In genomic region chr3R:15972979-15973486, dm6 we compare ENCODE assay signal across 1 fruit fly cellular context.
A peak's percentile ranks its signal among the peaks of the same experiment; 100 is the strongest.
TF ChIP-seq lines count a peak whose summit lies in the region.

TSS of gene Hel89B (plus strand) at chr3R:15973298.

TF ChIP-seq in whole organism, embryonic, 481 proteins besides CTCF, POLR2A, EP300 and RAD21 (continued from another document and continues in another):
- TF ChIP-seq HHEX (GFP tag; optimal IDR thresholded peaks at IDR 0.05; lab: Kevin White, UChicago) (peak; percentile 9), Lim3 (GFP tag; IDR thresholded peaks at IDR 0.05; lab: Robert Waterston, UW) (no peak), MBD-R2 (GFP tag; IDR thresholded peaks at IDR 0.05; lab: Robert Waterston, UW) (no peak), kni (GFP tag; optimal IDR thresholded peaks at IDR 0.05; lab: Kevin White, UChicago) (no peak), Hand (GFP tag; optimal IDR thresholded peaks at IDR 0.05; lab: Kevin White, UChicago) (no peak), mam (GFP tag; optimal IDR thresholded peaks at IDR 0.05; lab: Kevin White, UChicago) (peak; percentile 83), pita (GFP tag; optimal IDR thresholded peaks at IDR 0.05; lab: Kevin White, UChicago) (no peak), gce (GFP tag; IDR thresholded peaks at IDR 0.05; lab: Robert Waterston, UW) (no peak), zen (tag; optimal IDR thresholded peaks at IDR 0.05; lab: Kevin White, UChicago) (peak; percentile 73), Adf1 (GFP tag; IDR thresholded peaks at IDR 0.05; lab: Robert Waterston, UW) (no peak), Trl (optimal IDR thresholded peaks at IDR 0.05; lab: Kevin White, UChicago) (no peak), Trl (GFP tag; optimal IDR thresholded peaks at IDR 0.05; lab: Kevin White, UChicago) (peak; percentile 53), Pdp1 (GFP tag; optimal IDR thresholded peaks at IDR 0.05; lab: Kevin White, UChicago) (peak; percentile 58 to 62), slp2 (GFP tag; optimal IDR thresholded peaks at IDR 0.05; lab: Kevin White, UChicago) (peak; percentile 38), da (GFP tag; optimal IDR thresholded peaks at IDR 0.05; lab: Kevin White, UChicago) (no peak), CG3847 (GFP tag; IDR thresholded peaks at IDR 0.05; lab: Robert Waterston, UW) (no peak), kah (GFP tag; optimal IDR thresholded peaks at IDR 0.05; lab: Kevin White, UChicago) (no peak), kay (GFP tag; optimal IDR thresholded peaks at IDR 0.05; lab: Kevin White, UChicago) (peak; percentile 22), abd-A (tag; optimal IDR thresholded peaks at IDR 0.05; lab: Kevin White, UChicago) (no peak), Chrac-16 (GFP tag; optimal IDR thresholded peaks at IDR 0.05; lab: Kevin White, UChicago) (peak; percentile 67), Drgx (GFP tag; IDR thresholded peaks at IDR 0.05; lab: Robert Waterston, UW) (no peak), CG32532 (GFP tag; IDR thresholded peaks at IDR 0.05; lab: Robert Waterston, UW) (no peak), E2f2 (GFP tag; IDR thresholded peaks at IDR 0.05; lab: Robert Waterston, UW) (no peak), CG18619 (GFP tag; optimal IDR thresholded peaks at IDR 0.05; lab: Kevin White, UChicago) (no peak), ro (GFP tag; IDR thresholded peaks at IDR 0.05; lab: Robert Waterston, UW) (no peak), CG5180 (GFP tag; optimal IDR thresholded peaks at IDR 0.05; lab: Kevin White, UChicago) (no peak), Dek (tag; optimal IDR thresholded peaks at IDR 0.05; lab: Kevin White, UChicago) (peak; percentile 64), CG31441 (GFP tag; IDR thresholded peaks at IDR 0.05; lab: Robert Waterston, UW) (no peak), cwo (GFP tag; optimal IDR thresholded peaks at IDR 0.05; lab: Kevin White, UChicago) (no peak), CG2202 (tag; optimal IDR thresholded peaks at IDR 0.05; lab: Kevin White, UChicago) (no peak), Hey (tag; optimal IDR thresholded peaks at IDR 0.05; lab: Kevin White, UChicago) (no peak), CG17361 (GFP tag; IDR thresholded peaks at IDR 0.05; lab: Robert Waterston, UW) (no peak), gcm2 (GFP tag; optimal IDR thresholded peaks at IDR 0.05; lab: Kevin White, UChicago) (no peak), CG12236 (GFP tag; optimal IDR thresholded peaks at IDR 0.05; lab: Kevin White, UChicago) (no peak), B-H1 (GFP tag; IDR thresholded peaks at IDR 0.05; lab: Robert Waterston, UW) (no peak), Lpt (GFP tag; optimal IDR thresholded peaks at IDR 0.05; lab: Kevin White, UChicago) (no peak), chif (GFP tag; optimal IDR thresholded peaks at IDR 0.05; lab: Kevin White, UChicago) (peak; percentile 52 to 74), CG8765 (GFP tag; IDR thresholded peaks at IDR 0.05; lab: Robert Waterston, UW) (no peak), en (GFP tag; optimal IDR thresholded peaks at IDR 0.05; lab: Kevin White, UChicago) (no peak), CG15479 (GFP tag; optimal IDR thresholded peaks at IDR 0.05; lab: Kevin White, UChicago) (no peak), Sox102F (GFP tag; optimal IDR thresholded peaks at IDR 0.05; lab: Kevin White, UChicago) (peak; percentile 67), sim (GFP tag; IDR thresholded peaks at IDR 0.05; lab: Robert Waterston, UW) (no peak), gfzf (GFP tag; optimal IDR thresholded peaks at IDR 0.05; lab: Kevin White, UChicago) (peak; percentile 88), Hr78 (GFP tag; optimal IDR thresholded peaks at IDR 0.05; lab: Kevin White, UChicago) (peak in 1 of 2 experiments; percentile 61), CG15073 (GFP tag; optimal IDR thresholded peaks at IDR 0.05; lab: Kevin White, UChicago) (no peak), Hr39 (optimal IDR thresholded peaks at IDR 0.05; lab: Kevin White, UChicago) (no peak), ATbp (GFP tag; optimal IDR thresholded peaks at IDR 0.05; lab: Kevin White, UChicago) (no peak), zfh2 (GFP tag; optimal IDR thresholded peaks at IDR 0.05; lab: Kevin White, UChicago) (peak; percentile 73), fd3F (GFP tag; optimal IDR thresholded peaks at IDR 0.05; lab: Kevin White, UChicago) (peak; percentile 51), CG31388 (GFP tag; optimal IDR thresholded peaks at IDR 0.05; lab: Kevin White, UChicago) (peak; percentile 24), lola (GFP tag; optimal IDR thresholded peaks at IDR 0.05; lab: Kevin White, UChicago) (peak in 2 of 3 experiments; percentile 57 to 99), hb (GFP tag; IDR thresholded peaks at IDR 0.05; lab: Robert Waterston, UW; ENCODE audit: partially characterized antibody) (no peak), TFAM (GFP tag; optimal IDR thresholded peaks at IDR 0.05; lab: Kevin White, UChicago) (no peak), jing (GFP tag; optimal IDR thresholded peaks at IDR 0.05; lab: Kevin White, UChicago) (peak; percentile 29), Camta (GFP tag; optimal IDR thresholded peaks at IDR 0.05; lab: Kevin White, UChicago) (peak; percentile 68), Fer1 (GFP tag; optimal IDR thresholded peaks at IDR 0.05; lab: Kevin White, UChicago) (peak; percentile 26), mld (GFP tag; IDR thresholded peaks at IDR 0.05; lab: Robert Waterston, UW; ENCODE audit: partially characterized antibody) (no peak), CG10959 (GFP tag; IDR thresholded peaks at IDR 0.05; lab: Robert Waterston, UW) (no peak), Bdp1 (GFP tag; optimal IDR thresholded peaks at IDR 0.05; lab: Kevin White, UChicago) (peak; percentile 63), CG10462 (GFP tag; optimal IDR thresholded peaks at IDR 0.05; lab: Kevin White, UChicago) (peak; percentile 33), CG14860 (GFP tag; IDR thresholded peaks at IDR 0.05; lab: Robert Waterston, UW; ENCODE audit: partially characterized antibody) (no peak), Dll (GFP tag; IDR thresholded peaks at IDR 0.05; lab: Robert Waterston, UW; ENCODE audit: partially characterized antibody) (no peak), PHDP (tag; optimal IDR thresholded peaks at IDR 0.05; lab: Kevin White, UChicago) (peak; percentile 35), CHES-1-like (GFP tag; optimal IDR thresholded peaks at IDR 0.05; lab: Kevin White, UChicago) (no peak), CG2875 (GFP tag; optimal IDR thresholded peaks at IDR 0.05; lab: Kevin White, UChicago) (no peak), CG13624 (GFP tag; optimal IDR thresholded peaks at IDR 0.05; lab: Kevin White, UChicago) (peak; percentile 47), Meics (GFP tag; optimal IDR thresholded peaks at IDR 0.05; lab: Kevin White, UChicago) (peak; percentile 46), CG34376 (GFP tag; optimal IDR thresholded peaks at IDR 0.05; lab: Kevin White, UChicago) (no peak), CG12155 (GFP tag; optimal IDR thresholded peaks at IDR 0.05; lab: Kevin White, UChicago) (peak; percentile 67), CG8944 (GFP tag; optimal IDR thresholded peaks at IDR 0.05; lab: Kevin White, UChicago) (peak; percentile 76), tna (GFP tag; IDR thresholded peaks at IDR 0.05; lab: Robert Waterston, UW; ENCODE audit: partially characterized antibody) (no peak), CG3726 (GFP tag; IDR thresholded peaks at IDR 0.05; lab: Robert Waterston, UW) (no peak), eve (GFP tag; optimal IDR thresholded peaks at IDR 0.05; lab: Kevin White, UChicago) (no peak), CG15514 (GFP tag; optimal IDR thresholded peaks at IDR 0.05; lab: Kevin White, UChicago) (peak; percentile 31), HmgZ (tag; optimal IDR thresholded peaks at IDR 0.05; lab: Kevin White, UChicago) (peak; percentile 65), CG10543 (GFP tag; optimal IDR thresholded peaks at IDR 0.05; lab: Kevin White, UChicago) (no peak), CG10147 (GFP tag; optimal IDR thresholded peaks at IDR 0.05; lab: Kevin White, UChicago) (peak; percentile 13), pan (optimal IDR thresholded peaks at IDR 0.05; lab: Kevin White, UChicago) (no peak), pan (GFP tag; optimal IDR thresholded peaks at IDR 0.05 in 1 of 2, IDR thresholded peaks at IDR 0.05 in 1 of 2) (no peak), CG33557 (GFP tag; optimal IDR thresholded peaks at IDR 0.05; lab: Kevin White, UChicago) (peak; percentile 5), zf30C (GFP tag; optimal IDR thresholded peaks at IDR 0.05; lab: Kevin White, UChicago) (no peak), CG10274 (GFP tag; optimal IDR thresholded peaks at IDR 0.05; lab: Kevin White, UChicago) (no peak), CG17359 (tag; optimal IDR thresholded peaks at IDR 0.05; lab: Kevin White, UChicago) (peak; percentile 52), CG7372 (GFP tag; IDR thresholded peaks at IDR 0.05; lab: Robert Waterston, UW) (no peak), pzg (GFP tag; optimal IDR thresholded peaks at IDR 0.05; lab: Kevin White, UChicago) (peak; percentile 89), grn (GFP tag; optimal IDR thresholded peaks at IDR 0.05; lab: Kevin White, UChicago) (no peak), Awh (GFP tag; IDR thresholded peaks at IDR 0.05; lab: Robert Waterston, UW) (no peak), NK7.1 (GFP tag; optimal IDR thresholded peaks at IDR 0.05; lab: Kevin White, UChicago) (peak; percentile 3), unpg (GFP tag; optimal IDR thresholded peaks at IDR 0.05; lab: Kevin White, UChicago) (peak; percentile 70), CG11456 (GFP tag; IDR thresholded peaks at IDR 0.05; lab: Robert Waterston, UW) (no peak), sc (optimal IDR thresholded peaks at IDR 0.05; lab: Kevin White, UChicago) (no peak), sc (GFP tag; optimal IDR thresholded peaks at IDR 0.05; lab: Kevin White, UChicago) (no peak), run (tag; optimal IDR thresholded peaks at IDR 0.05; lab: Kevin White, UChicago) (no peak), Antp (GFP tag; optimal IDR thresholded peaks at IDR 0.05; lab: Kevin White, UChicago) (peak; percentile 50), Doc2 (GFP tag; IDR thresholded peaks at IDR 0.05; lab: Robert Waterston, UW) (no peak), Fer3 (tag; optimal IDR thresholded peaks at IDR 0.05; lab: Kevin White, UChicago) (peak; percentile 68), Gug (GFP tag; IDR thresholded peaks at IDR 0.05; lab: Robert Waterston, UW) (0 out of 4 replicates have a peak, but pooled peaks have one; percentile 13), lov (optimal IDR thresholded peaks at IDR 0.05; lab: Kevin White, UChicago) (no peak), lov (GFP tag; IDR thresholded peaks at IDR 0.05; lab: Robert Waterston, UW) (no peak), az2 (GFP tag; optimal IDR thresholded peaks at IDR 0.05; lab: Kevin White, UChicago) (peak; percentile 71), Mad (GFP tag; optimal IDR thresholded peaks at IDR 0.05; lab: Kevin White, UChicago) (peak; percentile 49), slbo (GFP tag; IDR thresholded peaks at IDR 0.05; lab: Robert Waterston, UW) (no peak), Dip3 (GFP tag; optimal IDR thresholded peaks at IDR 0.05; lab: Kevin White, UChicago) (peak; percentile 62), Hmr (GFP tag; optimal IDR thresholded peaks at IDR 0.05; lab: Kevin White, UChicago) (peak; percentile 64), CG4360 (GFP tag; IDR thresholded peaks at IDR 0.05; lab: Robert Waterston, UW) (no peak), D (optimal IDR thresholded peaks at IDR 0.05; lab: Kevin White, UChicago) (no peak), D (GFP tag; optimal IDR thresholded peaks at IDR 0.05; lab: Kevin White, UChicago) (no peak), CG4730 (GFP tag; IDR thresholded peaks at IDR 0.05; lab: Robert Waterston, UW) (no peak), lmd (GFP tag; IDR thresholded peaks at IDR 0.05; lab: Robert Waterston, UW) (no peak), CG1233 (GFP tag; optimal IDR thresholded peaks at IDR 0.05; lab: Kevin White, UChicago) (no peak), CG9727 (GFP tag; optimal IDR thresholded peaks at IDR 0.05; lab: Kevin White, UChicago) (peak; percentile 19), chm (GFP tag; IDR thresholded peaks at IDR 0.05; lab: Robert Waterston, UW) (no peak), CG16815 (GFP tag; optimal IDR thresholded peaks at IDR 0.05; lab: Kevin White, UChicago) (peak; percentile 62), CG14667 (GFP tag; IDR thresholded peaks at IDR 0.05; lab: Robert Waterston, UW) (no peak), Neu2 (GFP tag; optimal IDR thresholded peaks at IDR 0.05; lab: Kevin White, UChicago; ENCODE audit: borderline replicate concordance) (no peak), gsb (GFP tag; IDR thresholded peaks at IDR 0.05; lab: Robert Waterston, UW) (no peak), Taf1 (GFP tag; IDR thresholded peaks at IDR 0.05; lab: Robert Waterston, UW) (no peak), CG6813 (GFP tag; optimal IDR thresholded peaks at IDR 0.05; lab: Kevin White, UChicago) (no peak), CG13123 (GFP tag; optimal IDR thresholded peaks at IDR 0.05; lab: Kevin White, UChicago) (peak; percentile 41), Oaz (GFP tag; IDR thresholded peaks at IDR 0.05; lab: Robert Waterston, UW) (no peak), lab (GFP tag; optimal IDR thresholded peaks at IDR 0.05; lab: Kevin White, UChicago) (peak; percentile 6), scrt (GFP tag; optimal IDR thresholded peaks at IDR 0.05; lab: Kevin White, UChicago) (no peak), CG18262 (tag; optimal IDR thresholded peaks at IDR 0.05; lab: Kevin White, UChicago) (peak; percentile 45), crp (GFP tag; optimal IDR thresholded peaks at IDR 0.05; lab: Kevin White, UChicago) (peak in 1 of 2 experiments; percentile 35), fd96Cb (tag; optimal IDR thresholded peaks at IDR 0.05; lab: Kevin White, UChicago) (peak; percentile 65), nerfin-2 (GFP tag; IDR thresholded peaks at IDR 0.05; lab: Robert Waterston, UW; ENCODE audit: partially characterized antibody) (no peak), CG12744 (GFP tag; optimal IDR thresholded peaks at IDR 0.05; lab: Kevin White, UChicago) (peak; percentile 29), Mrtf (GFP tag; IDR thresholded peaks at IDR 0.05; lab: Robert Waterston, UW) (no peak), CG12769 (tag; optimal IDR thresholded peaks at IDR 0.05; lab: Kevin White, UChicago) (peak; percentile 39), vnd (GFP tag; IDR thresholded peaks at IDR 0.05; lab: Robert Waterston, UW; ENCODE audit: partially characterized antibody) (no peak), dm (GFP tag; optimal IDR thresholded peaks at IDR 0.05; lab: Kevin White, UChicago) (peak; percentile 60), ttk (GFP tag; IDR thresholded peaks at IDR 0.05; lab: Robert Waterston, UW) (no peak), psq (GFP tag; optimal IDR thresholded peaks at IDR 0.05; lab: Kevin White, UChicago) (no peak), Stat92E (GFP tag; optimal IDR thresholded peaks at IDR 0.05; lab: Kevin White, UChicago) (no peak), CG9817 (tag; optimal IDR thresholded peaks at IDR 0.05; lab: Kevin White, UChicago) (peak; percentile 89), CG11695 (GFP tag; IDR thresholded peaks at IDR 0.05; lab: Robert Waterston, UW) (no peak), CG1024 (GFP tag; IDR thresholded peaks at IDR 0.05; lab: Robert Waterston, UW) (no peak), jumu (GFP tag; optimal IDR thresholded peaks at IDR 0.05; lab: Kevin White, UChicago) (peak; percentile 76)
